Worm (Caenorhabditis elegans) whole organism, L4 larva: ENCODE data around the gene nhr-195.

Experiments used
- F49E8.2 ChIP-seq: sonication (generic microtip); optimal IDR thresholded peaks from 2 replicates; lab custom pipeline; 2016; ENCODE audit warnings: missing compliant biosample characterization, mild to moderate bottlenecking, missing genetic modification characterization, borderline replicate concordance
- R02D3.7 ChIP-seq: fragments of 150-350 bp; sonication (generic microtip); optimal IDR thresholded peaks from 3 replicates; lab custom pipeline; 2014; ENCODE audit warnings: missing biosample characterization, missing genetic modification characterization
- Y105C5A.15 ChIP-seq: fragments of 200-800 bp; sonication (Bioruptor generic); IDR thresholded peaks from 2 replicates; pipeline ENCODE4 v1.3.6; 2022; ENCODE audit warnings: missing genetic modification characterization, missing compliant biosample characterization
- ces-1 ChIP-seq: fragments of 150-350 bp; sonication (generic microtip); optimal IDR thresholded peaks from 4 replicates; lab custom pipeline; 2014; ENCODE audit warnings: missing biosample characterization, missing genetic modification reagents, missing genetic modification characterization
- egl-27 ChIP-seq: sonication (generic microtip); optimal IDR thresholded peaks from 3 replicates; lab custom pipeline; 2017; ENCODE audit warnings: missing biosample characterization, missing genetic modification reagents, missing genetic modification characterization
- lin-39 ChIP-seq: fragments of 150-350 bp; optimal IDR thresholded peaks from 2 replicates; lab custom pipeline; 2014; ENCODE audit warnings: missing biosample characterization, missing genetic modification reagents, missing genetic modification characterization
- nhr-11 ChIP-seq: fragments of 150-350 bp; optimal IDR thresholded peaks from 2 replicates; lab custom pipeline; 2014; ENCODE audit warnings: missing biosample characterization, missing genetic modification characterization
- nhr-28 ChIP-seq: fragments of 150-350 bp; optimal IDR thresholded peaks from 2 replicates; lab custom pipeline; 2014; ENCODE audit warnings: missing biosample characterization, missing genetic modification characterization
- nhr-48 ChIP-seq: sonication (generic microtip); optimal IDR thresholded peaks from 2 replicates; lab custom pipeline; 2016; ENCODE audit warnings: mild to moderate bottlenecking, missing genetic modification characterization, missing compliant biosample characterization
- nhr-77 ChIP-seq: fragments of 150-350 bp; optimal IDR thresholded peaks from 2 replicates; lab custom pipeline; 2014; ENCODE audit warnings: missing biosample characterization, missing genetic modification characterization
- tra-1 ChIP-seq: fragments of 200-800 bp; sonication (Bioruptor generic); IDR thresholded peaks from 2 replicates; pipeline ENCODE4 v1.3.6; 2022; ENCODE audit warnings: missing genetic modification reagents, missing genetic modification characterization, missing compliant biosample characterization

ce11 chrV:8977895-8978294 lies 5.7 kb upstream of the nhr-195 start:
- TF ChIP-seq tra-1 = no peak
- TF ChIP-seq lin-39 (tag; lab: Kevin White, UChicago) = no peak
- no peak for TF ChIP-seq egl-27 (tag; lab: Kevin White, UChicago)
- TF ChIP-seq ces-1 (GFP tag; lab: Kevin White, UChicago) = no peak
- TF ChIP-seq Y105C5A.15 (GFP tag; lab: Robert Waterston, UW) = no peak
- TF ChIP-seq nhr-11 = no peak
- TF ChIP-seq R02D3.7 = no peak
- TF ChIP-seq nhr-77 (tag; lab: Kevin White, UChicago) = no peak
- TF ChIP-seq F49E8.2 = no peak
- no peak for TF ChIP-seq nhr-28 (tag; lab: Kevin White, UChicago)
- no peak for TF ChIP-seq nhr-48 (tag; lab: Kevin White, UChicago)
